Worm (Caenorhabditis elegans) whole organism, L4/young adult: ENCODE measurements around the gene C35D10.6.

Experiments used
- W03F9.2 ChIP-seq: fragments of 150-350 bp; optimal IDR thresholded peaks from 2 replicates; lab custom pipeline; 2014; ENCODE audit warnings: missing biosample characterization, missing genetic modification characterization
- dao-5 ChIP-seq: sonication (generic microtip); optimal IDR thresholded peaks from 2 replicates; lab custom pipeline; 2016; ENCODE audit warnings: missing genotype, missing genetic modification characterization, moderate library complexity, missing compliant biosample characterization
- him-1 ChIP-seq: sonication (generic microtip); optimal IDR thresholded peaks from 2 replicates; lab custom pipeline; 2016; ENCODE audit warnings: missing genotype, missing genetic modification reagents, missing genetic modification characterization, missing compliant biosample characterization

- no peak for TF ChIP-seq him-1 (tag; lab: Kevin White, UChicago)
- TF ChIP-seq W03F9.2 (tag; lab: Kevin White, UChicago) = no peak
- no peak for TF ChIP-seq dao-5 (tag; lab: Kevin White, UChicago)
Measured at ce11 chrIII:4875663-4876062, 16.5 kb downstream of the C35D10.6 start.
